Worm (Caenorhabditis elegans) whole organism, late embryonic: ENCODE results near the gene T22H9.1.

Experiments
- ama-1 ChIP-seq: fragments of 150-350 bp; optimal IDR thresholded peaks from 2 replicates; lab custom pipeline; 2014
- gmeb-2 ChIP-seq: sonication (generic microtip); optimal IDR thresholded peaks from 2 replicates; lab custom pipeline; 2016; ENCODE audit warnings: missing genetic modification characterization, inconsistent platforms, missing compliant biosample characterization
- hlh-13 ChIP-seq: fragments of 200-800 bp; sonication (Bioruptor generic); optimal IDR thresholded peaks from 2 replicates; lab custom pipeline; 2018; ENCODE audit warnings: mild to moderate bottlenecking, missing genetic modification characterization, missing compliant biosample characterization
- hlh-8 ChIP-seq: sonication (generic microtip); optimal IDR thresholded peaks from 2 replicates; lab custom pipeline; 2016; ENCODE audit warnings: missing genotype, missing genetic modification characterization, missing compliant biosample characterization
- nfya-1 ChIP-seq: sonication (generic microtip); optimal IDR thresholded peaks from 2 replicates; lab custom pipeline; 2017; ENCODE audit warnings: missing genetic modification characterization, mild to moderate bottlenecking, missing compliant biosample characterization, antibody characterized with exemption, moderate library complexity
- npax-4 ChIP-seq: sonication (generic microtip); optimal IDR thresholded peaks from 2 replicates; lab custom pipeline; 2016; ENCODE audit warnings: missing genetic modification characterization, missing compliant biosample characterization
- pat-9 ChIP-seq: fragments of 200-800 bp; sonication (Bioruptor generic); optimal IDR thresholded peaks from 2 replicates; lab custom pipeline; 2018; ENCODE audit warnings: mild to moderate bottlenecking, missing genetic modification characterization, moderate library complexity, missing compliant biosample characterization
- ref-2 ChIP-seq: sonication (generic microtip); optimal IDR thresholded peaks from 2 replicates; lab custom pipeline; 2016; ENCODE audit warnings: missing genetic modification characterization, missing compliant biosample characterization
- ttx-3 ChIP-seq: sonication (generic microtip); optimal IDR thresholded peaks from 2 replicates; lab custom pipeline; 2016; ENCODE audit warnings: missing genetic modification reagents, missing genetic modification characterization, missing compliant biosample characterization

- no peak for TF ChIP-seq ttx-3 (tag; lab: Kevin White, UChicago)
- no peak for TF ChIP-seq npax-4 (tag; lab: Kevin White, UChicago)
- TF ChIP-seq nfya-1 (tag; lab: Kevin White, UChicago), result no peak
- TF ChIP-seq pat-9, result no peak
- TF ChIP-seq ama-1 (lab: Kevin White, UChicago), result no peak
- TF ChIP-seq hlh-13, result no peak
- TF ChIP-seq ref-2 (tag; lab: Kevin White, UChicago), result no peak
- no peak for TF ChIP-seq hlh-8 (tag; lab: Kevin White, UChicago)
- TF ChIP-seq gmeb-2, result no peak
Observed at ce11 chrV:385488-385887, 25.9 kb downstream of the T22H9.1 start, which contains the start of gene lipl-5.
